Worm (Caenorhabditis elegans) whole organism, L4 larva: Measurements from ENCODE around the gene F07C3.3.

Experiments used
- Y75B8A.6 ChIP-seq: fragments of 200-800 bp; sonication (Bioruptor generic); IDR thresholded peaks from 2 replicates; pipeline ENCODE4 v1.3.6; 2022; ENCODE audit warnings: missing genetic modification reagents, missing genetic modification characterization, missing compliant biosample characterization
- ces-1 ChIP-seq: fragments of 150-350 bp; sonication (generic microtip); optimal IDR thresholded peaks from 4 replicates; lab custom pipeline; 2014; ENCODE audit warnings: missing biosample characterization, missing genetic modification reagents, missing genetic modification characterization
- lin-13 ChIP-seq: fragments of 150-350 bp; optimal IDR thresholded peaks from 2 replicates; lab custom pipeline; 2014; ENCODE audit warnings: missing biosample characterization, missing genetic modification reagents, missing genetic modification characterization
- lin-39 ChIP-seq: fragments of 150-350 bp; optimal IDR thresholded peaks from 2 replicates; lab custom pipeline; 2014; ENCODE audit warnings: missing biosample characterization, missing genetic modification reagents, missing genetic modification characterization
- skn-1 ChIP-seq: fragments of 150-350 bp; optimal IDR thresholded peaks from 2 replicates; lab custom pipeline; 2014; ENCODE audit warnings: missing biosample characterization, missing genetic modification characterization
- snpc-4 ChIP-seq: fragments of 150-350 bp; optimal IDR thresholded peaks from 2 replicates; lab custom pipeline; 2014; ENCODE audit warnings: missing biosample characterization, missing genetic modification characterization

ce11 chrV:9221566-9221965 lies 10.6 kb downstream of the F07C3.3 start, which contains the start of gene grd-6:
- TF ChIP-seq skn-1 (no peak), Y75B8A.6 (no peak), lin-13 (no peak), snpc-4 (tag; lab: Kevin White, UChicago) (no peak), ces-1 (no peak), lin-39 (tag; lab: Kevin White, UChicago) (no peak)
